Worm (Caenorhabditis elegans) whole organism, late embryonic: ENCODE results near the gene C25E10.12.

ENCODE experiments used
- C08G9.2 ChIP-seq: sonication (generic microtip); optimal IDR thresholded peaks from 2 replicates; lab custom pipeline; 2016; ENCODE audit warnings: mild to moderate bottlenecking, missing genetic modification characterization, moderate library complexity, missing compliant biosample characterization
- F13H6.1 ChIP-seq: sonication (generic microtip); optimal IDR thresholded peaks from 2 replicates; lab custom pipeline; 2016; ENCODE audit warnings: missing genetic modification characterization, missing compliant biosample characterization
- K02D7.2 ChIP-seq: sonication (generic microtip); optimal IDR thresholded peaks from 2 replicates; lab custom pipeline; 2017; ENCODE audit warnings: mild to moderate bottlenecking, missing genetic modification characterization, missing compliant biosample characterization
- K09A11.1 ChIP-seq: sonication (generic microtip); optimal IDR thresholded peaks from 2 replicates; lab custom pipeline; 2017; ENCODE audit warnings: antibody characterized with exemption, mild to moderate bottlenecking, missing genetic modification characterization, missing compliant biosample characterization; ENCODE audit not compliant: insufficient read depth
- Y22D7AL.16 ChIP-seq: sonication (generic microtip); optimal IDR thresholded peaks from 2 replicates; lab custom pipeline; 2016; ENCODE audit warnings: missing genetic modification characterization, missing compliant biosample characterization
- ahr-1 ChIP-seq: sonication (generic microtip); optimal IDR thresholded peaks from 2 replicates; lab custom pipeline; 2016; ENCODE audit warnings: missing genetic modification characterization, missing compliant biosample characterization
- ceh-14 ChIP-seq: sonication (generic microtip); optimal IDR thresholded peaks from 2 replicates; lab custom pipeline; 2016; ENCODE audit warnings: missing genotype, missing genetic modification characterization, missing compliant biosample characterization
- ceh-18 ChIP-seq: sonication (generic microtip); optimal IDR thresholded peaks from 2 replicates; lab custom pipeline; 2016; ENCODE audit warnings: missing genetic modification characterization, missing compliant biosample characterization
- ceh-24 ChIP-seq: sonication (generic microtip); optimal IDR thresholded peaks from 2 replicates; lab custom pipeline; 2016; ENCODE audit warnings: mild to moderate bottlenecking, missing genetic modification characterization, missing compliant biosample characterization
- ceh-30 ChIP-seq: fragments of 150-350 bp; optimal IDR thresholded peaks from 2 replicates; lab custom pipeline; 2014; ENCODE audit warnings: missing biosample characterization, missing genetic modification characterization
- ceh-34 ChIP-seq: sonication (generic microtip); optimal IDR thresholded peaks from 2 replicates; lab custom pipeline; 2016; ENCODE audit warnings: mild to moderate bottlenecking, missing genetic modification characterization, missing compliant biosample characterization
- ceh-48 ChIP-seq: sonication (generic microtip); optimal IDR thresholded peaks from 2 replicates; lab custom pipeline; 2016; ENCODE audit warnings: missing genetic modification characterization, inconsistent platforms, missing compliant biosample characterization
- ceh-6 ChIP-seq: fragments of 200-800 bp; sonication (Bioruptor generic); optimal IDR thresholded peaks from 2 replicates; lab custom pipeline; 2018; ENCODE audit warnings: mild to moderate bottlenecking, missing genetic modification characterization, missing compliant biosample characterization
- che-1 ChIP-seq: sonication (generic microtip); optimal IDR thresholded peaks from 2 replicates; lab custom pipeline; 2016; ENCODE audit warnings: mild to moderate bottlenecking, missing genetic modification characterization, missing compliant biosample characterization
- dmd-4 ChIP-seq: sonication (generic microtip); optimal IDR thresholded peaks from 2 replicates; lab custom pipeline; 2016; ENCODE audit warnings: borderline replicate concordance, missing genetic modification characterization, missing compliant biosample characterization
- dve-1 ChIP-seq: sonication (generic microtip); optimal IDR thresholded peaks from 2 replicates; lab custom pipeline; 2017; ENCODE audit warnings: antibody characterized with exemption, mild to moderate bottlenecking, missing genetic modification characterization, missing compliant biosample characterization
- elt-4 ChIP-seq: sonication (generic microtip); optimal IDR thresholded peaks from 2 replicates; lab custom pipeline; 2016; ENCODE audit warnings: missing genetic modification characterization, missing compliant biosample characterization
- eyg-1 ChIP-seq: sonication (generic microtip); optimal IDR thresholded peaks from 2 replicates; lab custom pipeline; 2016; ENCODE audit warnings: missing genotype, missing genetic modification characterization, missing compliant biosample characterization
- fax-1 ChIP-seq: sonication (generic microtip); optimal IDR thresholded peaks from 2 replicates; lab custom pipeline; 2016; ENCODE audit warnings: missing genotype, missing genetic modification characterization, missing compliant biosample characterization
- fkh-6 ChIP-seq: sonication (generic microtip); optimal IDR thresholded peaks from 2 replicates; lab custom pipeline; 2016; ENCODE audit warnings: missing genetic modification characterization, missing compliant biosample characterization
- hlh-15 ChIP-seq: sonication (generic microtip); optimal IDR thresholded peaks from 2 replicates; lab custom pipeline; 2016; ENCODE audit warnings: missing genetic modification characterization, missing compliant biosample characterization
- hlh-30 ChIP-seq: sonication (generic microtip); optimal IDR thresholded peaks from 2 replicates; lab custom pipeline; 2017; ENCODE audit warnings: antibody characterized with exemption, missing genetic modification characterization, missing compliant biosample characterization; ENCODE audit not compliant: insufficient read depth
- hlh-8 ChIP-seq: sonication (generic microtip); optimal IDR thresholded peaks from 2 replicates; lab custom pipeline; 2016; ENCODE audit warnings: missing genotype, missing genetic modification characterization, missing compliant biosample characterization
- lim-6 ChIP-seq: sonication (generic microtip); optimal IDR thresholded peaks from 2 replicates; lab custom pipeline; 2016; ENCODE audit warnings: missing genetic modification characterization, missing compliant biosample characterization
- mec-3 ChIP-seq: sonication (generic microtip); optimal IDR thresholded peaks from 2 replicates; lab custom pipeline; 2016; ENCODE audit warnings: borderline replicate concordance, missing genetic modification characterization, missing compliant biosample characterization
- nhr-11 ChIP-seq: fragments of 150-350 bp; optimal IDR thresholded peaks from 2 replicates; lab custom pipeline; 2014; ENCODE audit warnings: missing biosample characterization, missing genetic modification characterization
- nhr-232 ChIP-seq: sonication (generic microtip); optimal IDR thresholded peaks from 2 replicates; lab custom pipeline; 2016; ENCODE audit warnings: missing genetic modification characterization, missing compliant biosample characterization
- npax-4 ChIP-seq: sonication (generic microtip); optimal IDR thresholded peaks from 2 replicates; lab custom pipeline; 2016; ENCODE audit warnings: missing genetic modification characterization, missing compliant biosample characterization
- odd-2 ChIP-seq: sonication (generic microtip); optimal IDR thresholded peaks from 2 replicates; lab custom pipeline; 2017; ENCODE audit warnings: antibody characterized with exemption, mild to moderate bottlenecking, missing genetic modification characterization, missing compliant biosample characterization
- pag-3 ChIP-seq: sonication (generic microtip); optimal IDR thresholded peaks from 2 replicates; lab custom pipeline; 2016; ENCODE audit warnings: missing compliant biosample characterization, missing genetic modification characterization, borderline replicate concordance
- pat-9 ChIP-seq: fragments of 200-800 bp; sonication (Bioruptor generic); optimal IDR thresholded peaks from 2 replicates; lab custom pipeline; 2018; ENCODE audit warnings: mild to moderate bottlenecking, missing genetic modification characterization, moderate library complexity, missing compliant biosample characterization
- pax-1 ChIP-seq: fragments of 150-350 bp; optimal IDR thresholded peaks from 2 replicates; lab custom pipeline; 2014; ENCODE audit warnings: missing biosample characterization, missing genetic modification characterization
- pha-2 ChIP-seq: sonication (generic microtip); optimal IDR thresholded peaks from 2 replicates; lab custom pipeline; 2017; ENCODE audit warnings: mild to moderate bottlenecking, missing genetic modification characterization, missing compliant biosample characterization
- pqm-1 ChIP-seq: sonication (generic microtip); optimal IDR thresholded peaks from 2 replicates; lab custom pipeline; 2016; ENCODE audit warnings: missing genetic modification characterization, missing compliant biosample characterization
- pros-1 ChIP-seq: fragments of 150-350 bp; optimal IDR thresholded peaks from 2 replicates; lab custom pipeline; 2014; ENCODE audit warnings: missing biosample characterization, missing genetic modification reagents, missing genetic modification characterization
- ref-2 ChIP-seq: sonication (generic microtip); optimal IDR thresholded peaks from 2 replicates; lab custom pipeline; 2016; ENCODE audit warnings: missing genetic modification characterization, missing compliant biosample characterization
- rnt-1 ChIP-seq: sonication (generic microtip); optimal IDR thresholded peaks from 2 replicates; lab custom pipeline; 2016; ENCODE audit warnings: missing genetic modification characterization, missing compliant biosample characterization
- sox-4 ChIP-seq: sonication (generic microtip); optimal IDR thresholded peaks from 2 replicates; lab custom pipeline; 2017; ENCODE audit warnings: mild to moderate bottlenecking, missing genetic modification characterization, inconsistent platforms, missing compliant biosample characterization
- tbx-2 ChIP-seq: sonication (generic microtip); optimal IDR thresholded peaks from 2 replicates; lab custom pipeline; 2016; ENCODE audit warnings: missing genetic modification characterization, missing compliant biosample characterization
- tbx-7 ChIP-seq: sonication (generic microtip); optimal IDR thresholded peaks from 2 replicates; lab custom pipeline; 2016; ENCODE audit warnings: missing genotype, missing genetic modification characterization, missing compliant biosample characterization
- ttx-3 ChIP-seq: sonication (generic microtip); optimal IDR thresholded peaks from 2 replicates; lab custom pipeline; 2016; ENCODE audit warnings: missing genetic modification reagents, missing genetic modification characterization, missing compliant biosample characterization
- unc-3 ChIP-seq, 2 experiments: fragments of 200-800 bp in 1 of 2; sonication (Bioruptor generic) in 1 of 2; sonication (generic microtip) in 1 of 2; conservative IDR thresholded peaks in 1 of 2; optimal IDR thresholded peaks in 1 of 2; 2 replicates each; pipeline versions ENCODE4 v1.3.6 to Lab custom; 2016 to 2022; ENCODE audit warnings: missing compliant biosample characterization in 2 of 2, missing genetic modification characterization in 2 of 2, missing genetic modification reagents in 1 of 2
- unc-42 ChIP-seq: sonication (generic microtip); optimal IDR thresholded peaks from 2 replicates; lab custom pipeline; 2016; ENCODE audit warnings: missing genotype, missing genetic modification characterization, missing compliant biosample characterization
- unc-55 ChIP-seq: sonication (generic microtip); optimal IDR thresholded peaks from 2 replicates; lab custom pipeline; 2017; ENCODE audit warnings: missing biosample characterization, missing genetic modification reagents, missing genetic modification characterization
- unc-86 ChIP-seq: sonication (generic microtip); optimal IDR thresholded peaks from 2 replicates; lab custom pipeline; 2016; ENCODE audit warnings: missing genetic modification characterization, missing compliant biosample characterization
- ztf-16 ChIP-seq: sonication (generic microtip); optimal IDR thresholded peaks from 2 replicates; lab custom pipeline; 2017; ENCODE audit warnings: missing genetic modification characterization, missing compliant biosample characterization

The C25E10.12 gene

DNA sequence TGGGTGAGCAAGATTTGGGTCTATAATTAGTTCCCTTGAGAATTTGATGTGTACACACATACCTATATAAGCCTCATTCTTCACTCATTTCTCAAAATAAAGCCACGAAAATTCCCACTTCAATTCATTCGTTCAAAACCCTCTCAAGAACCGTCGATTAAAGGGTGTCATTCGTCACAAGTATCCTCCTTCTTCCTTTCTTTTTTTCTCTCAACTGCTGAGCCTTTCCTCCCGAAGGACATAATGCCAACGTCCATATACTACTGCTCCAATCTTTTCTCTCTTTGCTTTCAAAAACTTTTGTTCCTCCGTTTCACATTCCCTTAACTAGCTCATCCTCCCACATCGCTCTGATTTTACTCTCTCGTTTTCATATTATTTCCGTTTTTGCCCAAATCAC lies 30.0 kb upstream of the C25E10.12 start, which contains the start of gene T27E4.1:
Gene T27E4.1, plus strand, starts transcription at position 137 of the 400 bp plus-strand sequence.
- TF ChIP-seq dmd-4, result no peak
- no peak for TF ChIP-seq sox-4 (tag; lab: Kevin White, UChicago)
- TF ChIP-seq ahr-1 (tag; lab: Kevin White, UChicago), result no peak
- TF ChIP-seq eyg-1 (tag; lab: Kevin White, UChicago), result no peak
- TF ChIP-seq hlh-15 (tag; lab: Kevin White, UChicago), result no peak
- no peak for TF ChIP-seq ceh-14 (tag; lab: Kevin White, UChicago)
- no peak for TF ChIP-seq unc-55 (GFP tag; lab: Kevin White, UChicago)
- TF ChIP-seq odd-2 (tag; lab: Kevin White, UChicago), result no peak
- TF ChIP-seq tbx-7 (tag; lab: Kevin White, UChicago), result no peak
- TF ChIP-seq hlh-8 (tag; lab: Kevin White, UChicago), result no peak
- TF ChIP-seq elt-4 (tag; lab: Kevin White, UChicago), result no peak
- TF ChIP-seq che-1 (tag; lab: Kevin White, UChicago), result no peak
- TF ChIP-seq ceh-6, result no peak
- TF ChIP-seq K09A11.1 (tag; lab: Kevin White, UChicago), result no peak
- TF ChIP-seq nhr-11, result no peak
- TF ChIP-seq rnt-1 (tag; lab: Kevin White, UChicago), result no peak

DNA sequence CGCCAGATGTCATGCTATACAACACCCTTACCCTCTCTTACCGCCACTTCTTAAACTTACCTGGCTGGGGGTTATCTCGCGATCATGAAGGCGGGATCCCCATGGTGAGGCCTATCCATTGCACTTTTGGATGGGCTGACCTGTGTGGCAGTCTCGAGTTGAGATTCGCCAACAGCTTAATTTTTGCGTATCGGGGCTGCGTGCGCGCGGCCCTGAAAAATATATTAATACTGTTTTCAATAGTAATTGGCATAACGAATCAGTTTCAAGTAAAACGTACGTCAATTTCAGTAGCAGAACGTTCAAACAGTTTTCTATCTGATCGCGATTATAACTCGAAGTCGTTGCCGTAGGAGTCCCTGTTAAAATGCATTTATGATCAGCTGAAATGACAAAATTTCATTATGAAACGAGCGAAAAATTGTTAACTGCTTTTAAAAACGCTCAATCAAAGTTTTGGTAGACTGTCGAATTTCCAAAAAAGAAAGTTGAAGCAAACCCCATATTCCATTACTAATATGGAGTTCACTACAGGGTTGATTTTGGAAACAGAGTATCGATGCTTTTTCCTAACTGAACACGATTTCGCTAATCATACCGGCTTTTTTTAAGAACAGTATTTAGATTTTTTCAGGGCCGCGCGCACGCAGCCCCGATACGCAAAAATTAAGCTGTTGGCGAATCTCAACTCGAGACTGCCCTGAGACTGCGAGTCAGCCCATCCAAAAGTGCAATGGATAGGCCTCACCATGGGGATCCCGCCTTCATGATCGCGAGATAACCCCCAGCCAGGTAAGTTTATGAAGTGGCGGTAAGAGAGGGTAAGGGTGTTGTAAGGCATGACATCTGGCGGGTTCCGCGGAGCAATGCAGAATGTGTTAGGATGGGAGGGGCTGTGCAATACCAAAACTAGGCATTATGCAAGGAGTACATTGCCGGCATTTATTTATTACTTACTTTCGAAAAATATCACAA lies 28.9 kb upstream of the C25E10.12 start:
- peak; percentile 35 for TF ChIP-seq ceh-30 (tag; lab: Kevin White, UChicago)

DNA sequence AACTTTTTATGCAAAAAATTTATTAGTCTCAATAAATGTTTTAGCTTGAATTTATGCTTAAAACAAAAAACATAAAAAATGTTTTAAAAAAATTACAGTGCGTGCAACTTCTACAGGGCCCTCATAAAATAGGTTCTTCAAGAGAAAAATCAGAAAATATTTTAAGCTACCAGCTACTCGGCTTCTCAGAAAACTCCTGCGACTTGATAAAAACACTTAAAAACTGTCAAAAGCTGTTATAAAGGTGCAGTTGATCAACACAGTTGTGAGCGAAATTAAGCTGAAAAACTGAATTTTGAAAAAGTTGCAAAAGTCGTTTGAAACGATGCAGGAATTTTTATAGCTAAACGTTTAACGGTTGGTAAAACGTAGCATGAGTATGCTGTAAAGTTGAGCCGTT lies 26.5 kb upstream of the C25E10.12 start:
- no peak for TF ChIP-seq unc-42 (tag; lab: Kevin White, UChicago)
- no peak for TF ChIP-seq sox-4 (tag; lab: Kevin White, UChicago)
- TF ChIP-seq pros-1 (tag; lab: Kevin White, UChicago), result no peak
- peak; percentile 1 for TF ChIP-seq ceh-24 (tag; lab: Kevin White, UChicago)
- no peak for TF ChIP-seq ceh-18 (tag; lab: Kevin White, UChicago)
- TF ChIP-seq hlh-30 (tag; lab: Kevin White, UChicago), result no peak
- TF ChIP-seq ztf-16 (tag; lab: Kevin White, UChicago), result no peak
- no peak for TF ChIP-seq lim-6 (tag; lab: Kevin White, UChicago)
- TF ChIP-seq unc-86 (tag; lab: Kevin White, UChicago), result no peak
- no peak for TF ChIP-seq ceh-34
- no peak for TF ChIP-seq pqm-1 (tag; lab: Kevin White, UChicago)
- no peak for TF ChIP-seq tbx-2 (tag; lab: Kevin White, UChicago)
- TF ChIP-seq C08G9.2 (tag; lab: Kevin White, UChicago), result no peak
- TF ChIP-seq dve-1 (tag; lab: Kevin White, UChicago), result no peak
- TF ChIP-seq rnt-1 (tag; lab: Kevin White, UChicago), result peak; percentile 14
- TF ChIP-seq F13H6.1, result no peak
- no peak for TF ChIP-seq K02D7.2
- no peak for TF ChIP-seq hlh-8 (tag; lab: Kevin White, UChicago)
- no peak for TF ChIP-seq npax-4 (tag; lab: Kevin White, UChicago)
- no peak for TF ChIP-seq ahr-1 (tag; lab: Kevin White, UChicago)
- TF ChIP-seq elt-4 (tag; lab: Kevin White, UChicago), result no peak
- no peak for TF ChIP-seq ref-2
- no peak for TF ChIP-seq ceh-48
- TF ChIP-seq mec-3 (tag; lab: Kevin White, UChicago), result no peak
- no peak for TF ChIP-seq pax-1 (tag; lab: Kevin White, UChicago)
- no peak for TF ChIP-seq pag-3
- no peak for TF ChIP-seq fax-1 (tag; lab: Kevin White, UChicago)
- TF ChIP-seq nhr-232 (tag; lab: Kevin White, UChicago), result no peak
- TF ChIP-seq ceh-6, result no peak
- no peak for TF ChIP-seq nhr-11
- TF ChIP-seq unc-3 (GFP tag; conservative IDR thresholded peaks at IDR 0.05; lab: Robert Waterston, UW), result no peak
- TF ChIP-seq unc-3 (tag; optimal IDR thresholded peaks at IDR 0.05; lab: Kevin White, UChicago), result no peak
- no peak for TF ChIP-seq Y22D7AL.16 (tag; lab: Kevin White, UChicago)
- no peak for TF ChIP-seq pat-9 (tag; lab: Kevin White, UChicago)
- no peak for TF ChIP-seq fkh-6 (tag; lab: Kevin White, UChicago)
- no peak for TF ChIP-seq ttx-3 (tag; lab: Kevin White, UChicago)
- TF ChIP-seq unc-55 (GFP tag; lab: Kevin White, UChicago), result no peak
- TF ChIP-seq pha-2 (tag; lab: Kevin White, UChicago), result no peak
